Worm (Caenorhabditis elegans): ENCODE measurements around the gene oig-4.

DNA sequence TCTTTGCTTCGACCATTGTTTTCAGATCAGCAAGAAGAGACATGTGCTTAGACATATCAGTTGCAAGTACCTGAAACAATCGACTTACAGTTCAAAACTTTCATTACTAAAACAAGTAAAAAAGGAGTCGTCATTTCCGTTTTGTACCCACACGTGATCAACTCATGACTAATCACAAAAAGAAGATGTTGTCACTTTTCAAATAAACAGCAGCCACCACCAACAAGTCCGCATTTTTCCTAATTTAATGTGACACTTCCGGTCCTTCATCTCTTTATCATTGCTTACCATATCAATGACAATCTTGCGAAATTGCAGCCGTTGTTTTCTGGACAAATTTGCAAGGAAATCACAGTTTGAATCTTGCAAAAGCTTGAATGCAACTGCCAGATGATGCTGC, 15.3 kb downstream of the oig-4 start:
- TF ChIP-seq mdl-1 (tag; optimal IDR thresholded peaks at IDR 0.05): peak in 1 of 2 experiments; percentile 6
- no peak for TF ChIP-seq C34B4.2 (tag; optimal IDR thresholded peaks at IDR 0.05)
- TF ChIP-seq pqm-1 (tag; optimal IDR thresholded peaks at IDR 0.05): no peak
- TF ChIP-seq C04F5.9 (tag; optimal IDR thresholded peaks at IDR 0.05): no peak
- TF ChIP-seq ceh-90 (tag; optimal IDR thresholded peaks at IDR 0.05): no peak
- no peak for TF ChIP-seq vab-15 (tag; optimal IDR thresholded peaks at IDR 0.05)
- no peak for TF ChIP-seq irx-1 (tag; optimal IDR thresholded peaks at IDR 0.05)
- peak; percentile 71 for TF ChIP-seq blmp-1 (tag; optimal IDR thresholded peaks at IDR 0.05)
- no peak for TF ChIP-seq zag-1 (tag; optimal IDR thresholded peaks at IDR 0.05)
- peak; percentile 46 for TF ChIP-seq snu-23 (GFP tag; optimal IDR thresholded peaks at IDR 0.05)
- peak in 1 of 2 experiments; percentile 57 for TF ChIP-seq lin-35 (GFP tag; optimal IDR thresholded peaks at IDR 0.05)
- peak; percentile 65 for TF ChIP-seq unc-130 (tag; optimal IDR thresholded peaks at IDR 0.05)
- no peak for TF ChIP-seq ztf-11 (tag; optimal IDR thresholded peaks at IDR 0.05)
- no peak for TF ChIP-seq fkh-8 (tag; optimal IDR thresholded peaks at IDR 0.05)
